Worm (Caenorhabditis elegans) whole organism, mixed stage, embryonic: ENCODE measurements around the gene Y50D4B.2.
A peak's percentile ranks its signal among the peaks of the same experiment; 100 is the strongest.

Experiments used
- M03D4.4 ChIP-seq: sonication (generic microtip); optimal IDR thresholded peaks from 2 replicates; lab custom pipeline; 2017; ENCODE audit warnings: mild to moderate bottlenecking, missing genetic modification characterization, missing compliant biosample characterization
- bed-3 ChIP-seq: fragments of 200-800 bp; sonication (Bioruptor generic); optimal IDR thresholded peaks from 3 replicates; lab custom pipeline; 2018; ENCODE audit warnings: mild to moderate bottlenecking, missing genetic modification characterization, moderate library complexity, missing compliant biosample characterization
- blmp-1 ChIP-seq: fragments of 150-350 bp; optimal IDR thresholded peaks from 2 replicates; lab custom pipeline; 2014; ENCODE audit warnings: missing biosample characterization, missing genetic modification characterization
- ceh-39 ChIP-seq: fragments of 150-350 bp; optimal IDR thresholded peaks from 2 replicates; lab custom pipeline; 2014; ENCODE audit warnings: missing biosample characterization, missing genetic modification characterization
- ceh-43 ChIP-seq: fragments of 200-800 bp; sonication (Bioruptor generic); optimal IDR thresholded peaks from 2 replicates; lab custom pipeline; 2018; ENCODE audit warnings: mild to moderate bottlenecking, missing genetic modification characterization, moderate library complexity, missing compliant biosample characterization
- ceh-83 ChIP-seq: fragments of 200-800 bp; sonication (Bioruptor generic); optimal IDR thresholded peaks from 2 replicates; lab custom pipeline; 2018; ENCODE audit warnings: mild to moderate bottlenecking, missing genetic modification characterization, missing compliant biosample characterization
- ces-1 ChIP-seq: fragments of 150-350 bp; optimal IDR thresholded peaks from 2 replicates; lab custom pipeline; 2014; ENCODE audit warnings: missing biosample characterization, missing genetic modification reagents, missing genetic modification characterization
- cnd-1 ChIP-seq: fragments of 200-800 bp; sonication (Bioruptor generic); optimal IDR thresholded peaks from 2 replicates; lab custom pipeline; 2018; ENCODE audit warnings: mild to moderate bottlenecking, missing genetic modification characterization, missing compliant biosample characterization
- drap-1 ChIP-seq: fragments of 200-800 bp; sonication (Bioruptor generic); optimal IDR thresholded peaks from 3 replicates; lab custom pipeline; 2018; ENCODE audit warnings: mild to moderate bottlenecking, missing genetic modification characterization, missing compliant biosample characterization
- elt-1 ChIP-seq: sonication (generic microtip); optimal IDR thresholded peaks from 2 replicates; lab custom pipeline; 2017; ENCODE audit warnings: missing genetic modification characterization, mild to moderate bottlenecking, missing compliant biosample characterization, antibody characterized with exemption, moderate library complexity, borderline replicate concordance; ENCODE audit not compliant: insufficient read depth
- elt-3 ChIP-seq: fragments of 150-350 bp; optimal IDR thresholded peaks from 2 replicates; lab custom pipeline; 2014; ENCODE audit warnings: missing biosample characterization, missing genetic modification characterization
- flh-1 ChIP-seq: fragments of 200-800 bp; sonication (Bioruptor generic); optimal IDR thresholded peaks from 2 replicates; lab custom pipeline; 2018; ENCODE audit warnings: mild to moderate bottlenecking, missing genetic modification characterization, moderate library complexity, missing compliant biosample characterization
- ham-2 ChIP-seq: fragments of 200-800 bp; sonication (Bioruptor generic); optimal IDR thresholded peaks from 2 replicates; lab custom pipeline; 2018; ENCODE audit warnings: mild to moderate bottlenecking, missing genetic modification characterization, missing compliant biosample characterization
- hlh-1 ChIP-seq: fragments of 150-350 bp; optimal IDR thresholded peaks from 2 replicates; lab custom pipeline; 2014; ENCODE audit warnings: missing biosample characterization, missing genetic modification reagents, missing genetic modification characterization
- lin-13 ChIP-seq: fragments of 150-350 bp; optimal IDR thresholded peaks from 2 replicates; lab custom pipeline; 2014; ENCODE audit warnings: missing biosample characterization, missing genetic modification characterization
- lsy-2 ChIP-seq: fragments of 150-350 bp; optimal IDR thresholded peaks from 2 replicates; lab custom pipeline; 2014; ENCODE audit warnings: missing biosample characterization, missing genetic modification characterization
- mab-5 ChIP-seq: fragments of 150-350 bp; optimal IDR thresholded peaks from 2 replicates; lab custom pipeline; 2014; ENCODE audit warnings: missing biosample characterization, missing genetic modification characterization
- mep-1 ChIP-seq: fragments of 150-350 bp; optimal IDR thresholded peaks from 2 replicates; lab custom pipeline; 2017; ENCODE audit warnings: missing biosample characterization, missing genetic modification reagents, missing genetic modification characterization, inconsistent platforms
- mls-2 ChIP-seq: sonication (generic microtip); optimal IDR thresholded peaks from 2 replicates; lab custom pipeline; 2016; ENCODE audit warnings: mild to moderate bottlenecking, missing genetic modification characterization, moderate library complexity, missing compliant biosample characterization
- nhr-12 ChIP-seq: fragments of 150-350 bp; optimal IDR thresholded peaks from 2 replicates; lab custom pipeline; 2014; ENCODE audit warnings: missing biosample characterization, missing genetic modification characterization
- nhr-2 ChIP-seq: fragments of 150-350 bp; optimal IDR thresholded peaks from 2 replicates; lab custom pipeline; 2014; ENCODE audit warnings: missing biosample characterization, missing genetic modification characterization
- nhr-237 ChIP-seq: fragments of 150-350 bp; optimal IDR thresholded peaks from 2 replicates; lab custom pipeline; 2014; ENCODE audit warnings: missing biosample characterization, missing genetic modification characterization
- nhr-28 ChIP-seq: fragments of 150-350 bp; optimal IDR thresholded peaks from 2 replicates; lab custom pipeline; 2014; ENCODE audit warnings: missing biosample characterization, missing genetic modification characterization
- nhr-76 ChIP-seq: sonication (generic microtip); optimal IDR thresholded peaks from 2 replicates; lab custom pipeline; 2017; ENCODE audit warnings: missing biosample characterization, missing genetic modification characterization
- sem-2 ChIP-seq: fragments of 200-800 bp; sonication (Bioruptor generic); optimal IDR thresholded peaks from 2 replicates; lab custom pipeline; 2018; ENCODE audit warnings: mild to moderate bottlenecking, missing genetic modification characterization, missing compliant biosample characterization
- snpc-4 ChIP-seq: fragments of 150-350 bp; optimal IDR thresholded peaks from 2 replicates; lab custom pipeline; 2014; ENCODE audit warnings: missing biosample characterization, missing genetic modification characterization
- sptf-1 ChIP-seq: sonication (generic microtip); optimal IDR thresholded peaks from 2 replicates; lab custom pipeline; 2017; ENCODE audit warnings: mild to moderate bottlenecking, missing genetic modification characterization, moderate library complexity, missing compliant biosample characterization
- tbx-8 ChIP-seq: fragments of 200-800 bp; sonication (Bioruptor generic); optimal IDR thresholded peaks from 2 replicates; lab custom pipeline; 2018; ENCODE audit warnings: mild to moderate bottlenecking, missing genetic modification characterization, moderate library complexity, missing compliant biosample characterization
- unc-120 ChIP-seq: sonication (generic microtip); optimal IDR thresholded peaks from 2 replicates; lab custom pipeline; 2017; ENCODE audit warnings: missing genetic modification characterization, missing compliant biosample characterization; ENCODE audit not compliant: poor library complexity, severe bottlenecking
- unc-39 ChIP-seq: fragments of 150-350 bp; optimal IDR thresholded peaks from 2 replicates; lab custom pipeline; 2014; ENCODE audit warnings: missing biosample characterization, missing genetic modification characterization
- unc-62 ChIP-seq: fragments of 150-350 bp; optimal IDR thresholded peaks from 2 replicates; lab custom pipeline; 2014; ENCODE audit warnings: missing biosample characterization, missing genetic modification reagents, missing genetic modification characterization
- ztf-11 ChIP-seq: fragments of 150-350 bp; optimal IDR thresholded peaks from 2 replicates; lab custom pipeline; 2014; ENCODE audit warnings: missing biosample characterization, missing genetic modification characterization

Y50D4B.2 gene

DNA sequence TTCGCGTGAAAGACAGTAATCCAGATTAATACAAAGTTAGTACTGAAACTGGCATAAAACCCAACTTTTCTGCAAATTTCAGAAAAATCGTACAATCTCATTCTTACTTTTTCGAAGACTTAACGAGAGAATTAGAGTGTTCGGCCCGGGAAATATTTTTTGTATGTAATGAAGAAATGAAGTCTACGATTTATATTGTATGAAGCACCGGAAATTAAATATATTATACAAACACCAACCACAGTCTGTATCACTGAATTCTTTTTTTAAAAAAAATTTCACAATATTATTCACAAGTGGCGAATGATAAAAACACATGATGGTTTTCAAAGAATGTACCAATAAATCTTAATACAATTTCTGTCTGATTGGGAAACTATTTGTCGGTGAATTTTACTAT, 35.9 kb upstream of the Y50D4B.2 start, which contains the start of gene str-67:
Gene str-67 (minus strand): TSS at position 101 of the 400 bp plus-strand sequence.
- TF ChIP-seq ham-2 (GFP tag; lab: Kevin White, UChicago), result no peak
- no peak for TF ChIP-seq hlh-1 (tag; lab: Kevin White, UChicago)
- TF ChIP-seq drap-1 (GFP tag; lab: Kevin White, UChicago), result no peak
- no peak for TF ChIP-seq ceh-39 (tag; lab: Kevin White, UChicago)
- no peak for TF ChIP-seq nhr-237 (tag; lab: Kevin White, UChicago)
- TF ChIP-seq unc-39, result no peak
- TF ChIP-seq bed-3 (GFP tag; lab: Kevin White, UChicago), result no peak
- TF ChIP-seq unc-62 (GFP tag; lab: Kevin White, UChicago), result no peak
- TF ChIP-seq lin-13 (tag; lab: Kevin White, UChicago), result no peak
- TF ChIP-seq nhr-76 (tag; lab: Kevin White, UChicago), result no peak
- no peak for TF ChIP-seq sem-2 (GFP tag; lab: Kevin White, UChicago)
- no peak for TF ChIP-seq unc-120 (tag; lab: Kevin White, UChicago)
- TF ChIP-seq blmp-1, result no peak
- TF ChIP-seq lsy-2 (tag; lab: Kevin White, UChicago), result no peak

DNA sequence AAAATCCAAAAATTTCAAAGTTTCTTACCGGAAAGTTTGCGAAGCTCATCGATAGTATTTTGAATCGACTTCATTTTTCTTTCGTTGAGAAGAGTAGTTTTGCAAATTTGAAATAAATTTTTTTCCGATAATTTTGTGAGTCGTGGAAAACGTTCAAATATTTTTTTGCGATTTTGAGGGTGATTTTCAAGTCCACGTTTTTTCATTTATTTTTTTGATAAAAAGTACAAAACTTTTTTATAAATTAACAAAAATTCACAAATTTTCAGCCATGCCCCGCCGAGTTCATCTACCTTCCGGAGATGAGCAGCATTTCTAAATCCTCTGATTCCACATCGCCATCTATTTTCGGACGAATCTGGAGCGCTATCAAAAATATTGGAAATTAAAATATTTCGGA, 32.9 kb upstream of the Y50D4B.2 start, which contains the start of gene K10C9.7:
Gene K10C9.7 (minus strand): TSS at position 101 of the 400 bp plus-strand sequence.
- no peak for TF ChIP-seq nhr-76 (tag; lab: Kevin White, UChicago)
- no peak for TF ChIP-seq hlh-1 (tag; lab: Kevin White, UChicago)
- no peak for TF ChIP-seq mls-2 (tag; lab: Kevin White, UChicago)
- TF ChIP-seq drap-1 (GFP tag; lab: Kevin White, UChicago), result no peak
- TF ChIP-seq lin-13 (tag; lab: Kevin White, UChicago), result no peak
- no peak for TF ChIP-seq ces-1 (GFP tag; lab: Kevin White, UChicago)

DNA sequence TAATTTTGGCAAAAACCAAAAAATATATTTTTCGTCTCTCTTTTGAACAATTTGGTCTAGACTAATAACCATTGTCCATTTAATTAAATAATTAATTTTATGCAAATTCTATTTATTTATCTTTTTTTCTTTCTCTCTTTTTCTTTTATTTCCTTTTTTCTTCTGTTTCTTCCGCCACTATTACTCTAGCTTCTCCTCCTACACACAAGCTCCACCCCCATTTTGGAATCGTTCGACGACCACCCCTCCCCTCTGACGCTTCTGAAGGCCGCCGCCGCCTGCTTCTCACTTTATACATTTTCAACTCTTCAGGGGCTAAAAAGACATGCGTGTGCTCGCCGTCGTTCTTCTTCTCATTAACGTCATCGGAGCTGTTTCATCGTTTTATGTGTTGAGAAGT, 25.4 kb upstream of the Y50D4B.2 start, which contains the start of gene K10C9.1:
Gene K10C9.1 (plus strand): TSS at position 301 of the 400 bp plus-strand sequence.
- TF ChIP-seq drap-1 (GFP tag; lab: Kevin White, UChicago), result no peak
- peak; percentile 42 for TF ChIP-seq ces-1 (GFP tag; lab: Kevin White, UChicago)
- TF ChIP-seq mab-5, result no peak
- no peak for TF ChIP-seq nhr-12 (tag; lab: Kevin White, UChicago)

DNA sequence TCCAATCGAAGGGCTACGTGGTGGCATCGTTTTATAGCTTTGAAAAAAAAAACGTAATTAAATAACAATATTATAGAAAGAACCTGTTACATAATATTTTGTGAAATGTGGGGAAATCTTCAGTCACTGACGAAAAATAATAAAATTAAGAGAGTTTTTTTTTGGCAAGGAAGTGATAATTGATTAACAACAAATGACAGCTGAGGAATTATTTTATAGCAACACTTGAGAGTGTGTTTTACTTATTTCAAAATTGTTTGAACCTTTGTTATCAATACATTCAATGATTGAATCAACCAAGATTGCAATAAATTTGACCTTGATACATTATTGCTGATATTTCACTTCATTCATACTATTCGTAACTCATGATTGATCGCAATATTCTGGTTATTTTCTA, 16.4 kb upstream of the Y50D4B.2 start, which contains the start of gene Y50D4B.6:
Gene Y50D4B.6 (plus strand): TSS at position 301 of the 400 bp plus-strand sequence.
- TF ChIP-seq hlh-1 (tag; lab: Kevin White, UChicago), result no peak
- TF ChIP-seq sem-2 (GFP tag; lab: Kevin White, UChicago), result no peak
- TF ChIP-seq ceh-83 (GFP tag; lab: Kevin White, UChicago), result no peak
- TF ChIP-seq elt-1, result no peak
- no peak for TF ChIP-seq snpc-4
- no peak for TF ChIP-seq ztf-11 (tag; lab: Kevin White, UChicago)
- no peak for TF ChIP-seq ceh-39 (tag; lab: Kevin White, UChicago)
- TF ChIP-seq ham-2 (GFP tag; lab: Kevin White, UChicago), result no peak
- no peak for TF ChIP-seq mls-2 (tag; lab: Kevin White, UChicago)

DNA sequence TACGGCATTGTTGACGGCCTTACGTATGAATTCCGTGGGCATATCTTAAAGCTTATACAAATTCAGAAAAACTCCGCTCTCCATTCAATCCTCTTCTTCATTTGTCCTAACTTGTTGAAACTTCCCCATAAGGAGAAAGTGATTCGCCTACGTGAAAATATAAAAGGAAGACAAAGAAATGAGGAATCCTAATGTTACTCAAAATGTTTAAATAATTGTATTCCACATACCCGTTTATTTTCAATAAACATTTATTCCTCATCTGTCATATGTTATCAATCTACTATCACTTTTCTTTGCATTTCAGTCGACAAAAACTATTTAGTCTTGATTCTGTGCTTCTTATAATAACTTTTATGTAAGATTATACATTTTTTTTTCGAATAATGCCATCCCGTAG, 12.4 kb upstream of the Y50D4B.2 start, which contains the start of gene clec-203:
Gene clec-203 (plus strand): TSS at position 301 of the 400 bp plus-strand sequence.
- TF ChIP-seq sptf-1 (tag; lab: Kevin White, UChicago), result no peak
- TF ChIP-seq hlh-1 (tag; lab: Kevin White, UChicago), result no peak
- TF ChIP-seq nhr-76 (tag; lab: Kevin White, UChicago), result no peak
- TF ChIP-seq ceh-39 (tag; lab: Kevin White, UChicago), result no peak
- no peak for TF ChIP-seq nhr-2
- no peak for TF ChIP-seq elt-3 (tag; lab: Kevin White, UChicago)
- TF ChIP-seq flh-1, result no peak
- TF ChIP-seq ceh-43 (GFP tag; lab: Kevin White, UChicago), result no peak
- TF ChIP-seq elt-1, result no peak
- no peak for TF ChIP-seq blmp-1
- TF ChIP-seq nhr-12 (tag; lab: Kevin White, UChicago), result no peak
- no peak for TF ChIP-seq unc-120 (tag; lab: Kevin White, UChicago)

DNA sequence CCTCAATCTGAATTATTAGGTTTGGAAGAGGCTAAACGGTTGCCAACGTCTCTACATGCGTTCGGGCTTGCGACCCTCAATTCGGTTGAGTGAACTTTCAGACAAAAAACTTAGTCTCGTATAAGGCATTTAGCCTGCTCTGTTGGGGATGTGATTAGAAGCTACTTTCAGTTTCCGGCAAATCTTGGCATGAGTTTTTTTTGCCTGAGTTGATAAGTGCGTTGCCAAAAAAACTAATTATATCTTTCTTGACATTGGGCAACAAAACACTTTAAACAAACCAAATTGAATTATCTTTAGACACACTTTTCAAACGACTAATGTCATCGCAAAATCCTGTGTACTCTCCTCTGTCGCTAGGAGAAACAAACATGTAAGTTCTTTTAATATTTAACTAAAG, 8.0 kb upstream of the Y50D4B.2 start, which contains the start of gene Y50D4B.4:
Gene Y50D4B.4 (plus strand): TSS at position 301 of the 400 bp plus-strand sequence.
- TF ChIP-seq unc-39 (no peak), mls-2 (tag; lab: Kevin White, UChicago) (no peak), ham-2 (GFP tag; lab: Kevin White, UChicago) (no peak), nhr-28 (tag; lab: Kevin White, UChicago) (no peak), nhr-237 (tag; lab: Kevin White, UChicago) (no peak), nhr-76 (tag; lab: Kevin White, UChicago) (no peak), ceh-39 (tag; lab: Kevin White, UChicago) (no peak), mep-1 (no peak), blmp-1 (no peak), mab-5 (no peak), cnd-1 (tag; lab: Kevin White, UChicago) (no peak), hlh-1 (tag; lab: Kevin White, UChicago) (no peak), snpc-4 (no peak), tbx-8 (no peak), M03D4.4 (tag; lab: Kevin White, UChicago) (no peak), nhr-12 (tag; lab: Kevin White, UChicago) (no peak), bed-3 (GFP tag; lab: Kevin White, UChicago) (no peak), elt-1 (no peak), lin-13 (tag; lab: Kevin White, UChicago) (no peak)
